Worm (Caenorhabditis elegans): ENCODE results near the gene cogc-2.

Gene cogc-2

ce11 chrIV:7023004-7023403 lies 16.4 kb downstream of the cogc-2 start (continued):
- TF ChIP-seq ceh-88 (GFP tag; IDR thresholded peaks at IDR 0.05): no peak
- peak; percentile 27 for TF ChIP-seq irx-1 (tag; optimal IDR thresholded peaks at IDR 0.05)
- no peak for TF ChIP-seq ceh-63 (GFP tag; optimal IDR thresholded peaks at IDR 0.05)
- peak; percentile 72 to 81 for TF ChIP-seq lsy-2 (tag; optimal IDR thresholded peaks at IDR 0.05)
- TF ChIP-seq sptf-1 (tag; optimal IDR thresholded peaks at IDR 0.05): no peak
- peak in 1 of 2 experiments; percentile 89 for TF ChIP-seq ztf-11 (tag; optimal IDR thresholded peaks at IDR 0.05)
- peak; percentile 80 for TF ChIP-seq rnt-1 (tag; optimal IDR thresholded peaks at IDR 0.05)
- TF ChIP-seq F16B12.6 (tag; optimal IDR thresholded peaks at IDR 0.05): no peak
- no peak for TF ChIP-seq unc-98 (GFP tag; IDR thresholded peaks at IDR 0.05)
- TF ChIP-seq alr-1 (tag; optimal IDR thresholded peaks at IDR 0.05; ENCODE audit: borderline replicate concordance): no peak
- no peak for TF ChIP-seq C34B4.2 (tag; optimal IDR thresholded peaks at IDR 0.05)
- TF ChIP-seq zip-4 (GFP tag; optimal IDR thresholded peaks at IDR 0.05): no peak
- no peak for TF ChIP-seq ets-5 (GFP tag; IDR thresholded peaks at IDR 0.05)
- TF ChIP-seq skn-1 (tag; optimal IDR thresholded peaks at IDR 0.05): peak; percentile 61
- TF ChIP-seq pqm-1 (tag; optimal IDR thresholded peaks at IDR 0.05): no peak
- TF ChIP-seq nhr-71 (tag; optimal IDR thresholded peaks at IDR 0.05): peak; percentile 94
- TF ChIP-seq ceh-90 (tag; optimal IDR thresholded peaks at IDR 0.05): no peak
- TF ChIP-seq nhr-77 (tag; optimal IDR thresholded peaks at IDR 0.05): peak; percentile 29
- TF ChIP-seq blmp-1 (tag; optimal IDR thresholded peaks at IDR 0.05): peak; percentile 51
- peak; percentile 92 for TF ChIP-seq snu-23 (GFP tag; optimal IDR thresholded peaks at IDR 0.05)
- TF ChIP-seq xbp-1 (tag; optimal IDR thresholded peaks at IDR 0.05): peak; percentile 71
- no peak for TF ChIP-seq C04F5.9 (tag; optimal IDR thresholded peaks at IDR 0.05)
- TF ChIP-seq nhr-90 (tag; optimal IDR thresholded peaks at IDR 0.05; ENCODE audit: poor library complexity): peak; percentile 81
- TF ChIP-seq jun-1 (tag; optimal IDR thresholded peaks at IDR 0.05): peak; percentile 48
- TF ChIP-seq pag-3 (tag; optimal IDR thresholded peaks at IDR 0.05; ENCODE audit: borderline replicate concordance, insufficient read depth): no peak
- peak in 1 of 2 experiments; percentile 83 for TF ChIP-seq mdl-1 (tag; optimal IDR thresholded peaks at IDR 0.05)
- TF ChIP-seq ceh-82 (tag; optimal IDR thresholded peaks at IDR 0.05): peak; percentile 38 to 80 (median 66)
- TF ChIP-seq unc-30 (tag; optimal IDR thresholded peaks at IDR 0.05): no peak
- TF ChIP-seq ama-1 (optimal IDR thresholded peaks at IDR 0.05): no peak
- TF ChIP-seq mab-9 (GFP tag; IDR thresholded peaks at IDR 0.05): no peak
- no peak for TF ChIP-seq pax-3 (tag; optimal IDR thresholded peaks at IDR 0.05)
- TF ChIP-seq lin-39 (tag; optimal IDR thresholded peaks at IDR 0.05): peak; percentile 34
- TF ChIP-seq lin-13 (GFP tag; optimal IDR thresholded peaks at IDR 0.05): peak; percentile 14
- no peak for TF ChIP-seq efl-3 (GFP tag; optimal IDR thresholded peaks at IDR 0.05)
- TF ChIP-seq nhr-12 (tag; optimal IDR thresholded peaks at IDR 0.05): no peak
- peak; percentile 3; the same call in 1 of the 2 replicates for TF ChIP-seq isw-1 (GFP tag; IDR thresholded peaks at IDR 0.05)
- peak; percentile 50 for TF ChIP-seq dsc-1 (tag; optimal IDR thresholded peaks at IDR 0.05)
- TF ChIP-seq unc-62 (GFP tag; optimal IDR thresholded peaks at IDR 0.05): no peak
- TF ChIP-seq zag-1 (tag; optimal IDR thresholded peaks at IDR 0.05): no peak
- TF ChIP-seq aly-2 (tag; optimal IDR thresholded peaks at IDR 0.05): no peak
- peak; percentile 12 for TF ChIP-seq lin-15B (tag; optimal IDR thresholded peaks at IDR 0.05)
- peak; percentile 48 for TF ChIP-seq snpc-4 (tag; optimal IDR thresholded peaks at IDR 0.05)
- TF ChIP-seq sup-37 (GFP tag; optimal IDR thresholded peaks at IDR 0.05): no peak
- peak; percentile 88 for TF ChIP-seq mep-1 (tag; optimal IDR thresholded peaks at IDR 0.05)
- TF ChIP-seq nhr-20 (tag; optimal IDR thresholded peaks at IDR 0.05): peak; percentile 91
- TF ChIP-seq fkh-8 (tag; optimal IDR thresholded peaks at IDR 0.05): peak; percentile 37
- peak; percentile 95 for TF ChIP-seq unc-86 (tag; optimal IDR thresholded peaks at IDR 0.05)
- no peak for TF ChIP-seq mef-2 (tag; optimal IDR thresholded peaks at IDR 0.05)
- TF ChIP-seq nhr-19 (GFP tag; conservative IDR thresholded peaks at IDR 0.05): peak; percentile 74
